Worm (Caenorhabditis elegans) whole organism, young adult: Measurements from ENCODE around the gene sel-1.
A peak's percentile ranks its signal among the peaks of the same experiment; 100 is the strongest.

Experiments used
- F37B4.10 ChIP-seq: fragments of 200-800 bp; sonication (Bioruptor generic); IDR thresholded peaks from 2 replicates; pipeline ENCODE4 v1.3.6; 2022; ENCODE audit warnings: missing genetic modification characterization, missing compliant biosample characterization
- F57C9.4 ChIP-seq: sonication (generic microtip); optimal IDR thresholded peaks from 2 replicates; lab custom pipeline; 2017; ENCODE audit warnings: mild to moderate bottlenecking, missing genetic modification characterization, missing compliant biosample characterization
- Y56A3A.18 ChIP-seq: fragments of 200-800 bp; sonication (Bioruptor generic); IDR thresholded peaks from 2 replicates; pipeline ENCODE4 v1.3.6; 2022; ENCODE audit warnings: missing genetic modification reagents, missing genetic modification characterization, missing compliant biosample characterization
- atf-7 ChIP-seq: sonication (generic microtip); optimal IDR thresholded peaks from 2 replicates; lab custom pipeline; 2017; ENCODE audit warnings: mild to moderate bottlenecking, missing genetic modification characterization, missing compliant biosample characterization
- athp-1 ChIP-seq: sonication (generic microtip); optimal IDR thresholded peaks from 2 replicates; lab custom pipeline; 2017; ENCODE audit warnings: mild to moderate bottlenecking, missing genetic modification characterization, missing compliant biosample characterization
- ccch-3 ChIP-seq: fragments of 200-800 bp; sonication (Bioruptor generic); optimal IDR thresholded peaks from 2 replicates; lab custom pipeline; 2018; ENCODE audit warnings: mild to moderate bottlenecking, missing genetic modification characterization, missing compliant biosample characterization
- cebp-1 ChIP-seq, 2 experiments: fragments of 200-800 bp in 1 of 2; sonication (Bioruptor generic) in 1 of 2; sonication (generic microtip) in 1 of 2; IDR thresholded peaks in 1 of 2; optimal IDR thresholded peaks in 1 of 2; 2 replicates each; pipeline versions ENCODE4 v1.3.6 to Lab custom; 2017 to 2022; ENCODE audit warnings: missing compliant biosample characterization in 2 of 2, missing genetic modification characterization in 2 of 2, mild to moderate bottlenecking in 1 of 2, missing genetic modification reagents in 1 of 2, moderate library complexity in 1 of 2
- cebp-2 ChIP-seq: fragments of 200-800 bp; sonication (Bioruptor generic); IDR thresholded peaks from 2 replicates; pipeline ENCODE4 v1.3.6; 2022; ENCODE audit warnings: missing genetic modification characterization, missing compliant biosample characterization
- ceh-100 ChIP-seq: fragments of 200-800 bp; sonication (Bioruptor generic); IDR thresholded peaks from 2 replicates; pipeline ENCODE4 v1.3.6; 2022; ENCODE audit warnings: missing genetic modification reagents, missing genetic modification characterization, missing compliant biosample characterization
- ceh-58 ChIP-seq: fragments of 200-800 bp; sonication (Bioruptor generic); IDR thresholded peaks from 2 replicates; pipeline ENCODE4 v1.3.6; 2022; ENCODE audit warnings: missing genetic modification characterization, missing compliant biosample characterization
- efl-1 ChIP-seq: fragments of 150-350 bp; optimal IDR thresholded peaks from 2 replicates; lab custom pipeline; 2014; ENCODE audit warnings: missing biosample characterization, missing genetic modification reagents, missing genetic modification characterization
- egl-18 ChIP-seq: fragments of 200-800 bp; sonication (Bioruptor generic); IDR thresholded peaks from 2 replicates; pipeline ENCODE4 v1.3.6; 2022; ENCODE audit warnings: missing genetic modification reagents, missing genetic modification characterization, missing compliant biosample characterization
- gei-17 ChIP-seq: fragments of 200-800 bp; sonication (Bioruptor generic); optimal IDR thresholded peaks from 2 replicates; lab custom pipeline; 2018; ENCODE audit warnings: mild to moderate bottlenecking, missing genetic modification characterization, missing compliant biosample characterization
- him-1 ChIP-seq: sonication (generic microtip); optimal IDR thresholded peaks from 2 replicates; lab custom pipeline; 2016; ENCODE audit warnings: missing genotype, missing genetic modification reagents, missing genetic modification characterization, missing compliant biosample characterization
- hlh-26 ChIP-seq: fragments of 200-800 bp; sonication (Bioruptor generic); conservative IDR thresholded peaks from 2 replicates; pipeline ENCODE4 v1.3.6; 2022; ENCODE audit warnings: missing genetic modification reagents, missing genetic modification characterization, missing compliant biosample characterization
- hmg-1.2 ChIP-seq: fragments of 200-800 bp; sonication (Bioruptor generic); IDR thresholded peaks from 2 replicates; pipeline ENCODE4 v1.3.6; 2022; ENCODE audit warnings: missing genetic modification reagents, missing genetic modification characterization, missing compliant biosample characterization
- hmg-20 ChIP-seq: fragments of 200-800 bp; sonication (Bioruptor generic); IDR thresholded peaks from 2 replicates; pipeline ENCODE4 v1.3.6; 2022; ENCODE audit warnings: missing genetic modification reagents, missing genetic modification characterization, missing compliant biosample characterization
- hsf-1 ChIP-seq: fragments of 200-800 bp; sonication (Bioruptor generic); IDR thresholded peaks from 2 replicates; pipeline ENCODE4 v1.3.6; 2022; ENCODE audit warnings: missing genetic modification reagents, missing genetic modification characterization, missing compliant biosample characterization
- lin-54 ChIP-seq: fragments of 200-800 bp; sonication (Bioruptor generic); optimal IDR thresholded peaks from 2 replicates; lab custom pipeline; 2018; ENCODE audit warnings: mild to moderate bottlenecking, missing genetic modification characterization, missing compliant biosample characterization
- lsy-27 ChIP-seq: sonication (generic microtip); optimal IDR thresholded peaks from 2 replicates; lab custom pipeline; 2017; ENCODE audit warnings: missing genetic modification characterization, mild to moderate bottlenecking, missing compliant biosample characterization, antibody characterized with exemption, missing genotype, borderline replicate concordance; ENCODE audit not compliant: insufficient read depth
- madf-3 ChIP-seq: fragments of 200-800 bp; sonication (Bioruptor generic); IDR thresholded peaks from 2 replicates; pipeline ENCODE4 v1.3.6; 2022; ENCODE audit warnings: missing genetic modification reagents, missing genetic modification characterization, missing compliant biosample characterization
- madf-6 ChIP-seq: fragments of 200-800 bp; sonication (Bioruptor generic); IDR thresholded peaks from 2 replicates; pipeline ENCODE4 v1.3.6; 2022; ENCODE audit warnings: missing genetic modification reagents, missing genetic modification characterization, missing compliant biosample characterization
- madf-8 ChIP-seq: fragments of 200-800 bp; sonication (Bioruptor generic); conservative IDR thresholded peaks from 2 replicates; pipeline ENCODE4 v1.3.6; 2022; ENCODE audit warnings: missing genetic modification reagents, missing genetic modification characterization, missing compliant biosample characterization
- mel-28 ChIP-seq: sonication (generic microtip); optimal IDR thresholded peaks from 2 replicates; lab custom pipeline; 2016; ENCODE audit warnings: borderline replicate concordance, mild to moderate bottlenecking, missing genetic modification characterization, missing compliant biosample characterization
- mxl-1 ChIP-seq: sonication (generic microtip); optimal IDR thresholded peaks from 2 replicates; lab custom pipeline; 2016; ENCODE audit warnings: missing genetic modification characterization, missing compliant biosample characterization
- nfya-2 ChIP-seq: fragments of 200-800 bp; sonication (Bioruptor generic); IDR thresholded peaks from 2 replicates; pipeline ENCODE4 v1.3.6; 2022; ENCODE audit warnings: missing genetic modification reagents, missing genetic modification characterization, missing compliant biosample characterization
- nhr-120 ChIP-seq: fragments of 200-800 bp; sonication (Bioruptor generic); IDR thresholded peaks from 2 replicates; pipeline ENCODE4 v1.3.6; 2022; ENCODE audit warnings: missing genetic modification characterization, missing compliant biosample characterization
- nhr-179 ChIP-seq: sonication (generic microtip); optimal IDR thresholded peaks from 2 replicates; lab custom pipeline; 2016; ENCODE audit warnings: mild to moderate bottlenecking, missing genetic modification characterization, missing compliant biosample characterization
- nhr-80 ChIP-seq: sonication (generic microtip); optimal IDR thresholded peaks from 2 replicates; lab custom pipeline; 2016; ENCODE audit warnings: missing genetic modification characterization, missing compliant biosample characterization
- pbrm-1 ChIP-seq: fragments of 200-800 bp; sonication (Bioruptor generic); IDR thresholded peaks from 2 replicates; pipeline ENCODE4 v1.3.6; 2022; ENCODE audit warnings: missing genetic modification reagents, missing genetic modification characterization, missing compliant biosample characterization
- repo-1 ChIP-seq: sonication (generic microtip); optimal IDR thresholded peaks from 2 replicates; lab custom pipeline; 2017; ENCODE audit warnings: mild to moderate bottlenecking, missing genetic modification characterization, missing compliant biosample characterization
- snpc-3.4 ChIP-seq: sonication (generic microtip); optimal IDR thresholded peaks from 2 replicates; lab custom pipeline; 2017; ENCODE audit warnings: missing genetic modification characterization, mild to moderate bottlenecking, missing compliant biosample characterization, antibody characterized with exemption, moderate library complexity, missing genotype, missing genetic modification reagents
- somi-1 ChIP-seq: fragments of 200-800 bp; sonication (Bioruptor generic); optimal IDR thresholded peaks from 2 replicates; lab custom pipeline; 2018; ENCODE audit warnings: mild to moderate bottlenecking, missing genetic modification characterization, missing compliant biosample characterization
- tlf-1 ChIP-seq: fragments of 200-800 bp; sonication (Bioruptor generic); optimal IDR thresholded peaks from 2 replicates; lab custom pipeline; 2018; ENCODE audit warnings: mild to moderate bottlenecking, missing genetic modification characterization, missing compliant biosample characterization
- unc-62 ChIP-seq: fragments of 150-350 bp; optimal IDR thresholded peaks from 2 replicates; lab custom pipeline; 2014; ENCODE audit warnings: missing biosample characterization, missing genetic modification reagents, missing genetic modification characterization
- ztf-22 ChIP-seq: fragments of 200-800 bp; sonication (Bioruptor generic); optimal IDR thresholded peaks from 2 replicates; lab custom pipeline; 2018; ENCODE audit warnings: mild to moderate bottlenecking, missing genetic modification characterization, moderate library complexity, missing compliant biosample characterization
- ztf-28 ChIP-seq: fragments of 200-800 bp; sonication (Bioruptor generic); IDR thresholded peaks from 2 replicates; pipeline ENCODE4 v1.3.6; 2022; ENCODE audit warnings: missing genetic modification reagents, missing genetic modification characterization, missing compliant biosample characterization

Gene sel-1

ce11 chrV:12601835-12602234 lies 41.3 kb downstream of the sel-1 start:
- no peak for TF ChIP-seq atf-7
- TF ChIP-seq, all 124 proteins: peak for 0

ce11 chrV:12607113-12607512 lies 46.6 kb downstream of the sel-1 start, which contains the start of gene erg-28:
Gene erg-28 (plus strand): TSS chrV:12607413.
- TF ChIP-seq madf-3 (GFP tag; lab: Robert Waterston, UW), result no peak
- peak; percentile 29 for TF ChIP-seq him-1 (tag; lab: Kevin White, UChicago)

ce11 chrV:12608857-12609256 lies 48.3 kb downstream of the sel-1 start, which contains the start of gene ZC116.5:
Gene ZC116.5 (minus strand): TSS chrV:12608957.
- no peak for TF ChIP-seq F57C9.4 (tag; lab: Kevin White, UChicago)
- no peak for TF ChIP-seq hmg-1.2
- no peak for TF ChIP-seq unc-62 (GFP tag; lab: Kevin White, UChicago)
- TF ChIP-seq cebp-2, result no peak
- no peak for TF ChIP-seq snpc-3.4
- TF ChIP-seq ccch-3 (GFP tag; lab: Kevin White, UChicago), result no peak
- TF ChIP-seq nhr-179 (tag; lab: Kevin White, UChicago), result no peak
- TF ChIP-seq pbrm-1 (GFP tag; lab: Robert Waterston, UW), result no peak
- TF ChIP-seq ceh-58 (GFP tag; lab: Robert Waterston, UW), result no peak
- no peak for TF ChIP-seq efl-1
- TF ChIP-seq mel-28 (tag; lab: Kevin White, UChicago), result no peak
- no peak for TF ChIP-seq gei-17 (GFP tag; lab: Kevin White, UChicago)
- no peak for TF ChIP-seq madf-6
- no peak for TF ChIP-seq athp-1 (tag; lab: Kevin White, UChicago)
- TF ChIP-seq hlh-26 (GFP tag; lab: Robert Waterston, UW), result no peak

ce11 chrV:12609526-12609925 lies 49.0 kb downstream of the sel-1 start, which contains the start of gene ZC116.1:
Gene ZC116.1 (plus strand): TSS chrV:12609826.
- TF ChIP-seq ztf-28 (no peak), ceh-100 (GFP tag; lab: Robert Waterston, UW) (no peak), hmg-20 (GFP tag; lab: Robert Waterston, UW) (no peak), hsf-1 (GFP tag; lab: Robert Waterston, UW) (no peak), nhr-80 (tag; lab: Kevin White, UChicago) (no peak), ztf-22 (GFP tag; lab: Kevin White, UChicago) (no peak), nhr-120 (GFP tag; lab: Robert Waterston, UW) (no peak), madf-8 (no peak), cebp-1 (GFP tag; IDR thresholded peaks at IDR 0.05; lab: Robert Waterston, UW) (no peak), cebp-1 (tag; optimal IDR thresholded peaks at IDR 0.05; lab: Kevin White, UChicago) (no peak), lsy-27 (tag; lab: Kevin White, UChicago) (no peak), nfya-2 (GFP tag; lab: Robert Waterston, UW) (no peak), somi-1 (GFP tag; lab: Kevin White, UChicago) (no peak), mxl-1 (tag; lab: Kevin White, UChicago) (no peak), Y56A3A.18 (GFP tag; lab: Robert Waterston, UW) (no peak), madf-6 (no peak), lin-54 (GFP tag; lab: Kevin White, UChicago) (no peak)

ce11 chrV:12611029-12611428 lies 50.5 kb downstream of the sel-1 start, which contains the start of gene cubn-1:
Gene cubn-1 (plus strand): TSS chrV:12611329.
- TF ChIP-seq tlf-1 (GFP tag; lab: Kevin White, UChicago) (no peak), F37B4.10 (GFP tag; lab: Robert Waterston, UW) (no peak), repo-1 (tag; lab: Kevin White, UChicago) (no peak), egl-18 (GFP tag; lab: Robert Waterston, UW) (no peak)
